Worm (Caenorhabditis elegans) whole organism, midembryonic: ENCODE data around the gene adm-4.
A peak's percentile ranks its signal among the peaks of the same experiment; 100 is the strongest.

ENCODE experiments used
- T22C8.4 ChIP-seq: fragments of 200-800 bp; sonication (Bioruptor generic); IDR thresholded peaks from 2 replicates; pipeline ENCODE4 v1.3.6; 2022; ENCODE audit warnings: missing genetic modification characterization, missing compliant biosample characterization
- cog-1 ChIP-seq: sonication (generic microtip); optimal IDR thresholded peaks from 2 replicates; lab custom pipeline; 2016; ENCODE audit warnings: missing genetic modification characterization, missing compliant biosample characterization
- flt-1 ChIP-seq: fragments of 200-800 bp; sonication (Bioruptor generic); IDR thresholded peaks from 2 replicates; pipeline ENCODE4 v1.3.6; 2022; ENCODE audit warnings: missing genetic modification characterization, missing compliant biosample characterization
- klf-2 ChIP-seq: fragments of 200-800 bp; sonication (Bioruptor generic); conservative IDR thresholded peaks from 2 replicates; pipeline ENCODE4 v1.3.6; 2022; ENCODE audit warnings: missing genetic modification reagents, missing genetic modification characterization, missing compliant biosample characterization
- med-1 ChIP-seq: sonication (generic microtip); optimal IDR thresholded peaks from 2 replicates; lab custom pipeline; 2017; ENCODE audit warnings: missing genetic modification characterization, mild to moderate bottlenecking, missing compliant biosample characterization, antibody characterized with exemption, missing genetic modification reagents; ENCODE audit not compliant: insufficient read depth
- ref-1 ChIP-seq: fragments of 200-800 bp; sonication (Bioruptor generic); conservative IDR thresholded peaks from 2 replicates; pipeline ENCODE4 v1.3.6; 2022; ENCODE audit warnings: missing genetic modification reagents, missing genetic modification characterization, missing compliant biosample characterization
- tab-1 ChIP-seq: fragments of 200-800 bp; sonication (Bioruptor generic); IDR thresholded peaks from 2 replicates; pipeline ENCODE4 v1.3.6; 2022; ENCODE audit warnings: missing genetic modification characterization, missing compliant biosample characterization
- ztf-23 ChIP-seq: fragments of 200-800 bp; sonication (Bioruptor generic); IDR thresholded peaks from 2 replicates; pipeline ENCODE4 v1.3.6; 2022; ENCODE audit warnings: missing genetic modification reagents, missing genetic modification characterization, missing compliant biosample characterization
- ztf-29 ChIP-seq: fragments of 200-800 bp; sonication (Bioruptor generic); IDR thresholded peaks from 2 replicates; pipeline ENCODE4 v1.3.6; 2022; ENCODE audit warnings: missing genetic modification reagents, missing genetic modification characterization, missing compliant biosample characterization

Gene adm-4

DNA sequence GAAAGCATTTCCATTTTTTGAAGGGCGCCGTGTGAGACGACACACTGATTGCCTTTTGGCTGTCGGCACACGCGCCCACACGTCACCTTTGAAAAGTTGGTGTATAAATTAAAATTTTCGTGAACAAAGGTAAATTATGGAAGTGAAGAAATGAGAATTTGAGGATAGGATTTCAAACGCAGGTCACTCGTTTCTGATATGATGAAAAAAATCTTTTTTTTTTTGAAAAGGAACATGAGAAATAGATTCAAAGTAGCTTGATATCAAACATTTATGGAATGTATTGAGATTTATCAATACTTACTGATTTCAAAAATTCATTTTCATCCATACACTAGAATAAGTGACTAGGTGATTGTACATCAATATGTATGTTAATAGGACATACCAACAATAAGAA, 19.5 kb upstream of the adm-4 start:
- no peak for TF ChIP-seq tab-1
- no peak for TF ChIP-seq med-1 (GFP tag; lab: Kevin White, UChicago)
- TF ChIP-seq ztf-29 (GFP tag; lab: Robert Waterston, UW), result no peak
- TF ChIP-seq klf-2, result no peak
- TF ChIP-seq ref-1 (GFP tag; lab: Robert Waterston, UW), result no peak
- no peak for TF ChIP-seq T22C8.4 (GFP tag; lab: Robert Waterston, UW)
- no peak for TF ChIP-seq ztf-23 (GFP tag; lab: Robert Waterston, UW)
- no peak for TF ChIP-seq cog-1 (tag; lab: Kevin White, UChicago)

DNA sequence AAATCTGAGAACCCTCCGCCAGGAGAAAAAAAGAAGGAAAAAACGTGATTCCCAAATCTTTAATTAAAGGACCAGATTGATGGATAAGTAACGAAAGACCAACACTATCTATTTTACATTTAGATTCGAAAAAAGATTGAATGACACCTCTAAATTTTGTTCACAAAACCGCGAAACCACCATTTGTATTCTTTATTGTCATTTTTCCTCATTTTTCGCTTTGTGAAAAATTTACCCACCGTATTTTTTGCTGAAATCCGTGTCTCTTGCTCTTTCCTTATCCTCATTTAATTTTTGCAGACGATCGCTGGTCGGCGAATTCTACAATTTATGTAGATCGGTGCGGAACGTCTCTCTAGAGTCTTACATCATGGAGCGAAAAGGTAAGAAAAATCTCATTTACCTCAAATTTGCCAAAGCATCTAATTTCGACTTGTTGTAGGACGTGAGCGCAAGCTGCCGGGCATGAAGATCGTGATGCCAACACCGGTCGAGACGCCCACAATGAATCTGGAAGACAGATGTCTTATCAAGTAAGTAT, 18.4 kb upstream of the adm-4 start, which contains the start of the genes sek-1 and R03G5.6:
Gene sek-1 (plus strand): TSS at position 301 of the 541 bp plus-strand sequence.
Gene R03G5.6 (minus strand): TSS at position 491 of the 541 bp plus-strand sequence.
- TF ChIP-seq ref-1 (GFP tag; lab: Robert Waterston, UW) (no peak), cog-1 (tag; lab: Kevin White, UChicago) (no peak), T22C8.4 (GFP tag; lab: Robert Waterston, UW) (no peak), ztf-29 (GFP tag; lab: Robert Waterston, UW) (no peak), tab-1 (no peak), klf-2 (no peak), ztf-23 (GFP tag; lab: Robert Waterston, UW) (no peak), flt-1 (GFP tag; lab: Robert Waterston, UW) (no peak), med-1 (GFP tag; lab: Kevin White, UChicago) (no peak)

ce11 chrX:7815230-7815629, 17.1 kb upstream of the adm-4 start:
- no peak for TF ChIP-seq ref-1 (GFP tag; lab: Robert Waterston, UW)
- TF ChIP-seq cog-1 (tag; lab: Kevin White, UChicago), result no peak
- no peak for TF ChIP-seq tab-1
- no peak for TF ChIP-seq klf-2
- TF ChIP-seq T22C8.4 (GFP tag; lab: Robert Waterston, UW), result no peak
- no peak for TF ChIP-seq med-1 (GFP tag; lab: Kevin White, UChicago)
- TF ChIP-seq ztf-29 (GFP tag; lab: Robert Waterston, UW), result no peak
- no peak for TF ChIP-seq flt-1 (GFP tag; lab: Robert Waterston, UW)

- TF ChIP-seq med-1 (GFP tag; lab: Kevin White, UChicago) (no peak), ref-1 (GFP tag; lab: Robert Waterston, UW) (no peak), ztf-29 (GFP tag; lab: Robert Waterston, UW) (no peak), tab-1 (no peak), cog-1 (tag; lab: Kevin White, UChicago) (no peak)
These were observed 16.6 kb upstream of the adm-4 start for ce11 chrX:7814747-7815146.

DNA sequence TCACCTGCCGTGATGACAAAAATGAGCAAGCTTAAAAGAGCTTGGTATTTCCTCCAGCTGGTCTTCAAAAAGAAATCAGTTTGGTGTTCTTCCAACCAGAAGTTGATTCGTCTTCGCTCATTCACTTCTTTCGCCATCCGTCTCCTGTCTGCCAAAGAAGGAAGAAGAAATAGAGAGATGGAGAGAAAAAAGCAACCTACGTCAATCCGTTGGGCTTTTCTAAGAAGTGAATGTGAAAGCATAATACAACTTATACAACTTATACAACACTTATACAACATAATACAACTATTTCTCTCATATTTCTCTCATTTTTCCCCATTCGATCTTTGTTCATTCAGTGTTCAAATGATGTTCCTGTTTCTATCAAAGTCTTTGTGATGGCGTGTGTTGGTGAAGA, 12.9 kb upstream of the adm-4 start:
- TF ChIP-seq ztf-29 (GFP tag; lab: Robert Waterston, UW), result no peak
- TF ChIP-seq med-1 (GFP tag; lab: Kevin White, UChicago), result no peak
- no peak for TF ChIP-seq cog-1 (tag; lab: Kevin White, UChicago)
- no peak for TF ChIP-seq T22C8.4 (GFP tag; lab: Robert Waterston, UW)
- no peak for TF ChIP-seq ztf-23 (GFP tag; lab: Robert Waterston, UW)
- no peak for TF ChIP-seq klf-2
- TF ChIP-seq tab-1, result no peak
- TF ChIP-seq flt-1 (GFP tag; lab: Robert Waterston, UW), result no peak
- no peak for TF ChIP-seq ref-1 (GFP tag; lab: Robert Waterston, UW)

- peak; percentile 75 for TF ChIP-seq cog-1 (tag; lab: Kevin White, UChicago)
- TF ChIP-seq flt-1 (GFP tag; lab: Robert Waterston, UW), result peak; percentile 70; the same call in 1 of the 2 replicates
- TF ChIP-seq ztf-29 (GFP tag; lab: Robert Waterston, UW), result no peak
- TF ChIP-seq med-1 (GFP tag; lab: Kevin White, UChicago), result no peak
- peak; percentile 74 for TF ChIP-seq ztf-23 (GFP tag; lab: Robert Waterston, UW)
These were observed 11.5 kb upstream of the adm-4 start for ce11 chrX:7809352-7810196.

ce11 chrX:7808388-7808787, 10.3 kb upstream of the adm-4 start:
- TF ChIP-seq T22C8.4 (GFP tag; lab: Robert Waterston, UW) (no peak), flt-1 (GFP tag; lab: Robert Waterston, UW) (no peak), ztf-23 (GFP tag; lab: Robert Waterston, UW) (no peak), tab-1 (no peak)

- TF ChIP-seq ztf-29 (GFP tag; lab: Robert Waterston, UW) (no peak), klf-2 (no peak), med-1 (GFP tag; lab: Kevin White, UChicago) (no peak), T22C8.4 (GFP tag; lab: Robert Waterston, UW) (no peak), ref-1 (GFP tag; lab: Robert Waterston, UW) (no peak), ztf-23 (GFP tag; lab: Robert Waterston, UW) (no peak), flt-1 (GFP tag; lab: Robert Waterston, UW) (no peak), cog-1 (tag; lab: Kevin White, UChicago) (no peak)
These were observed 2.3 kb upstream of the adm-4 start for ce11 chrX:7800370-7800769.

- no peak for TF ChIP-seq ztf-29 (GFP tag; lab: Robert Waterston, UW)
- no peak for TF ChIP-seq T22C8.4 (GFP tag; lab: Robert Waterston, UW)
- no peak for TF ChIP-seq klf-2
- TF ChIP-seq flt-1 (GFP tag; lab: Robert Waterston, UW), result no peak
- TF ChIP-seq ztf-23 (GFP tag; lab: Robert Waterston, UW), result no peak
- no peak for TF ChIP-seq cog-1 (tag; lab: Kevin White, UChicago)
- no peak for TF ChIP-seq tab-1
- TF ChIP-seq ref-1 (GFP tag; lab: Robert Waterston, UW), result no peak
- TF ChIP-seq med-1 (GFP tag; lab: Kevin White, UChicago), result no peak
These were observed 1.6 kb upstream of the adm-4 start, which contains the start of gene gpx-7 for ce11 chrX:7799680-7800079. Gene gpx-7 (minus strand): TSS chrX:7799780.
